Fruit fly (Drosophila melanogaster) whole organism, prepupa: Measurements from ENCODE around the gene Trmt112.
A peak's percentile ranks its signal among the peaks of the same experiment; 100 is the strongest.

Experiments
- Blimp-1 ChIP-seq: fragments of 200-800 bp; sonication (Bioruptor generic); optimal IDR thresholded peaks from 3 replicates; lab custom pipeline; 2017; ENCODE audit warnings: missing biosample characterization, missing genetic modification characterization, mild to moderate bottlenecking, moderate library complexity, missing genetic modification reagents
- CG10631 ChIP-seq: fragments of 200-800 bp; sonication (Bioruptor generic); optimal IDR thresholded peaks from 2 replicates; lab custom pipeline; 2016; ENCODE audit warnings: missing biosample characterization, missing genetic modification characterization
- CG10669 ChIP-seq: fragments of 200-800 bp; sonication (Bioruptor generic); optimal IDR thresholded peaks from 3 replicates; lab custom pipeline; 2018; ENCODE audit warnings: missing biosample characterization, mild to moderate bottlenecking, missing genetic modification characterization, moderate library complexity
- CG11294 ChIP-seq: fragments of 200-800 bp; sonication (Bioruptor generic); IDR thresholded peaks from 2 replicates; pipeline ENCODE4 v1.3.6; 2022; ENCODE audit warnings: missing biosample characterization, missing genetic modification characterization
- CG11762 ChIP-seq: fragments of 200-800 bp; sonication (Bioruptor generic); optimal IDR thresholded peaks from 3 replicates; lab custom pipeline; 2016; ENCODE audit warnings: missing biosample characterization, missing genetic modification characterization; ENCODE audit not compliant: insufficient read depth
- CG11902 ChIP-seq: fragments of 200-800 bp; sonication (Bioruptor generic); optimal IDR thresholded peaks from 3 replicates; lab custom pipeline; 2016; ENCODE audit warnings: missing biosample characterization, missing genetic modification characterization
- CG15336 ChIP-seq: fragments of 200-800 bp; sonication (Bioruptor generic); IDR thresholded peaks from 2 replicates; pipeline ENCODE4 v1.3.6; 2022; ENCODE audit warnings: missing biosample characterization, missing genetic modification characterization
- CG1621 ChIP-seq: fragments of 200-800 bp; sonication (Bioruptor generic); optimal IDR thresholded peaks from 3 replicates; lab custom pipeline; 2018; ENCODE audit warnings: missing biosample characterization, mild to moderate bottlenecking, missing genetic modification characterization
- CG16779 ChIP-seq: fragments of 200-800 bp; sonication (Bioruptor generic); optimal IDR thresholded peaks from 3 replicates; lab custom pipeline; 2017; ENCODE audit warnings: missing biosample characterization, mild to moderate bottlenecking, missing genetic modification characterization
- CG31627 ChIP-seq: fragments of 200-800 bp; sonication (Bioruptor generic); optimal IDR thresholded peaks from 3 replicates; lab custom pipeline; 2016; ENCODE audit warnings: missing biosample characterization, missing genetic modification characterization
- CG32006 ChIP-seq: fragments of 200-800 bp; sonication (Bioruptor generic); optimal IDR thresholded peaks from 3 replicates; lab custom pipeline; 2017; ENCODE audit warnings: missing biosample characterization, mild to moderate bottlenecking, missing genetic modification characterization
- CG3919 ChIP-seq: fragments of 200-800 bp; sonication (Bioruptor generic); optimal IDR thresholded peaks from 3 replicates; lab custom pipeline; 2016; ENCODE audit warnings: missing biosample characterization, missing genetic modification characterization
- CG4318 ChIP-seq: fragments of 200-800 bp; sonication (Bioruptor generic); optimal IDR thresholded peaks from 3 replicates; lab custom pipeline; 2017; ENCODE audit warnings: missing biosample characterization, mild to moderate bottlenecking, missing genetic modification characterization
- CG6163 ChIP-seq: fragments of 200-800 bp; sonication (Bioruptor generic); IDR thresholded peaks from 3 replicates; pipeline ENCODE4 v1.3.6; 2022; ENCODE audit warnings: missing biosample characterization, missing genetic modification characterization
- CG6276 ChIP-seq: fragments of 200-800 bp; sonication (Bioruptor generic); optimal IDR thresholded peaks from 2 replicates; lab custom pipeline; 2017; ENCODE audit warnings: missing biosample characterization, mild to moderate bottlenecking, missing genetic modification characterization
- CG6792 ChIP-seq: fragments of 200-800 bp; sonication (Bioruptor generic); optimal IDR thresholded peaks from 3 replicates; lab custom pipeline; 2016; ENCODE audit warnings: missing biosample characterization, missing genetic modification characterization
- CG6854 ChIP-seq: fragments of 200-800 bp; sonication (Bioruptor generic); optimal IDR thresholded peaks from 2 replicates; lab custom pipeline; 2017; ENCODE audit warnings: missing biosample characterization, mild to moderate bottlenecking, missing genetic modification characterization
- CG7368 ChIP-seq: fragments of 200-800 bp; sonication (Bioruptor generic); optimal IDR thresholded peaks from 3 replicates; lab custom pipeline; 2016; ENCODE audit warnings: missing biosample characterization, missing genetic modification characterization
- CG8119 ChIP-seq: fragments of 200-800 bp; sonication (Bioruptor generic); IDR thresholded peaks from 3 replicates; pipeline ENCODE4 v1.3.6; 2022; ENCODE audit warnings: missing biosample characterization, missing genetic modification characterization
- CG8319 ChIP-seq: fragments of 200-800 bp; sonication (Bioruptor generic); optimal IDR thresholded peaks from 3 replicates; lab custom pipeline; 2016; ENCODE audit warnings: missing biosample characterization, missing genetic modification characterization
- CG8632 ChIP-seq: fragments of 200-800 bp; sonication (Bioruptor generic); optimal IDR thresholded peaks from 3 replicates; lab custom pipeline; 2016; ENCODE audit warnings: missing biosample characterization, missing genetic modification characterization
- CG9139 ChIP-seq: fragments of 200-800 bp; sonication (Bioruptor generic); optimal IDR thresholded peaks from 3 replicates; lab custom pipeline; 2017; ENCODE audit warnings: missing biosample characterization, mild to moderate bottlenecking, missing genetic modification characterization
- Eip75B ChIP-seq: fragments of 200-800 bp; sonication (Bioruptor generic); optimal IDR thresholded peaks from 3 replicates; lab custom pipeline; 2016; ENCODE audit warnings: missing biosample characterization, missing genetic modification characterization
- Eip78C ChIP-seq: fragments of 200-800 bp; sonication (Bioruptor generic); peaks from one replicate; lab custom pipeline; 2016; ENCODE audit warnings: missing biosample characterization, missing genetic modification characterization
- Eip93F ChIP-seq: fragments of 200-800 bp; sonication (Bioruptor generic); optimal IDR thresholded peaks from 2 replicates; lab custom pipeline; 2016; ENCODE audit warnings: missing biosample characterization, mild to moderate bottlenecking, missing genetic modification characterization
- Hr38 ChIP-seq: sonication (Bioruptor generic); optimal IDR thresholded peaks from 2 replicates; lab custom pipeline; 2016; ENCODE audit warnings: missing biosample characterization, missing genetic modification characterization
- Hr39 ChIP-seq: fragments of 200-800 bp; sonication (Bioruptor generic); optimal IDR thresholded peaks from 2 replicates; lab custom pipeline; 2016; ENCODE audit warnings: missing biosample characterization, missing genetic modification characterization
- Met ChIP-seq: fragments of 200-800 bp; sonication (Bioruptor generic); optimal IDR thresholded peaks from 3 replicates; lab custom pipeline; 2016; ENCODE audit warnings: missing biosample characterization, missing genetic modification characterization
- Smox ChIP-seq: fragments of 200-800 bp; sonication (Bioruptor generic); optimal IDR thresholded peaks from 3 replicates; lab custom pipeline; 2016; ENCODE audit warnings: missing biosample characterization, missing genetic modification characterization
- Sox102F ChIP-seq: fragments of 200-800 bp; sonication (Bioruptor generic); optimal IDR thresholded peaks from 2 replicates; lab custom pipeline; 2016; ENCODE audit warnings: missing biosample characterization, mild to moderate bottlenecking, missing genetic modification characterization
- Sox14 ChIP-seq: fragments of 200-800 bp; sonication (Bioruptor generic); optimal IDR thresholded peaks from 3 replicates; lab custom pipeline; 2016; ENCODE audit warnings: missing biosample characterization, missing genetic modification characterization
- Sox15 ChIP-seq: fragments of 200-800 bp; sonication (Bioruptor generic); optimal IDR thresholded peaks from 3 replicates; lab custom pipeline; 2016; ENCODE audit warnings: missing biosample characterization, missing genetic modification characterization
- achi ChIP-seq: fragments of 200-800 bp; sonication (Bioruptor generic); optimal IDR thresholded peaks from 3 replicates; lab custom pipeline; 2016; ENCODE audit warnings: missing biosample characterization, missing genetic modification characterization
- acj6 ChIP-seq: fragments of 200-800 bp; sonication (Bioruptor generic); optimal IDR thresholded peaks from 3 replicates; lab custom pipeline; 2016; ENCODE audit warnings: missing biosample characterization, missing genetic modification characterization
- cyc ChIP-seq: fragments of 200-800 bp; sonication (Bioruptor generic); optimal IDR thresholded peaks from 3 replicates; lab custom pipeline; 2016; ENCODE audit warnings: missing biosample characterization, missing genetic modification characterization
- dac ChIP-seq: fragments of 200-800 bp; sonication (Bioruptor generic); optimal IDR thresholded peaks from 2 replicates; lab custom pipeline; 2017; ENCODE audit warnings: missing biosample characterization, mild to moderate bottlenecking, missing genetic modification characterization
- fd59A ChIP-seq: fragments of 200-800 bp; sonication (Bioruptor generic); optimal IDR thresholded peaks from 2 replicates; lab custom pipeline; 2017; ENCODE audit warnings: missing biosample characterization, mild to moderate bottlenecking, missing genetic modification characterization, missing genetic modification reagents
- fd85E ChIP-seq: fragments of 200-800 bp; sonication (Bioruptor generic); optimal IDR thresholded peaks from 3 replicates; lab custom pipeline; 2016; ENCODE audit warnings: missing biosample characterization, missing genetic modification characterization
- lz ChIP-seq: fragments of 200-800 bp; sonication (Bioruptor generic); optimal IDR thresholded peaks from 3 replicates; lab custom pipeline; 2016; ENCODE audit warnings: missing biosample characterization, missing genetic modification characterization
- pdm3 ChIP-seq: fragments of 200-800 bp; sonication (Bioruptor generic); optimal IDR thresholded peaks from 3 replicates; lab custom pipeline; 2016; ENCODE audit warnings: missing biosample characterization, missing genetic modification characterization
- salr ChIP-seq, 2 experiments: fragments of 200-800 bp; sonication (Bioruptor generic); optimal IDR thresholded peaks; 3 replicates each; lab custom pipeline; 2016 to 2018; ENCODE audit warnings: missing biosample characterization in 2 of 2, missing genetic modification characterization in 2 of 2, mild to moderate bottlenecking in 1 of 2
- spab ChIP-seq: fragments of 200-800 bp; sonication (Bioruptor generic); optimal IDR thresholded peaks from 2 replicates; lab custom pipeline; 2017; ENCODE audit warnings: missing biosample characterization, mild to moderate bottlenecking, missing genetic modification characterization, missing genetic modification reagents
- svp ChIP-seq: fragments of 200-800 bp; sonication (Bioruptor generic); peaks from one replicate; lab custom pipeline; 2016; ENCODE audit warnings: missing biosample characterization, missing genetic modification characterization
- topi ChIP-seq: fragments of 200-800 bp; sonication (Bioruptor generic); optimal IDR thresholded peaks from 3 replicates; lab custom pipeline; 2016; ENCODE audit warnings: missing biosample characterization, missing genetic modification characterization
- vri ChIP-seq: fragments of 200-800 bp; sonication (Bioruptor generic); optimal IDR thresholded peaks from 3 replicates; lab custom pipeline; 2016; ENCODE audit warnings: missing biosample characterization, mild to moderate bottlenecking, missing genetic modification characterization

Trmt112 gene

dm6 chr3L:21254524-21254972 is 37.9 kb upstream of the Trmt112 start:
- no peak for TF ChIP-seq CG3919 (GFP tag; lab: Kevin White, UChicago)
- no peak for TF ChIP-seq dac (GFP tag; lab: Kevin White, UChicago)
- no peak for TF ChIP-seq cyc (GFP tag; lab: Kevin White, UChicago)
- peak; percentile 60 for TF ChIP-seq CG1621 (tag; lab: Kevin White, UChicago)
- TF ChIP-seq pdm3 (GFP tag; lab: Kevin White, UChicago), result no peak
- TF ChIP-seq salr (GFP tag; optimal IDR thresholded peaks at IDR 0.05; lab: Kevin White, UChicago), result no peak
- TF ChIP-seq vri (GFP tag; lab: Kevin White, UChicago), result no peak
- TF ChIP-seq Eip78C, result peak; percentile 57
- TF ChIP-seq lz, result no peak
- TF ChIP-seq Smox (GFP tag; lab: Kevin White, UChicago), result no peak
- no peak for TF ChIP-seq Sox15 (GFP tag; lab: Kevin White, UChicago)
- no peak for TF ChIP-seq Blimp-1
- no peak for TF ChIP-seq CG11762 (GFP tag; lab: Kevin White, UChicago)
- TF ChIP-seq CG9139 (GFP tag; lab: Kevin White, UChicago), result peak; percentile 21
- peak; percentile 43 for TF ChIP-seq svp
- no peak for TF ChIP-seq CG31627
- TF ChIP-seq Eip93F (GFP tag; lab: Kevin White, UChicago), result no peak
- TF ChIP-seq, all 60 proteins: peak for 4

dm6 chr3L:21253761-21254523 is 37.3 kb upstream of the Trmt112 start:
- TF ChIP-seq Sox102F (GFP tag; lab: Kevin White, UChicago) (peak; percentile 99), spab (GFP tag; lab: Kevin White, UChicago) (peak; percentile 99), CG11294 (peak; percentile 63), topi (GFP tag; lab: Kevin White, UChicago) (peak; percentile 100), Hr38 (GFP tag; lab: Kevin White, UChicago) (no peak), acj6 (GFP tag; lab: Kevin White, UChicago) (peak; percentile 99), CG6276 (GFP tag; lab: Kevin White, UChicago) (peak; percentile 71), CG16779 (tag; lab: Kevin White, UChicago) (peak; percentile 90), CG4318 (GFP tag; lab: Kevin White, UChicago) (peak; percentile 65), CG10669 (peak; percentile 99), svp (peak; percentile 100), Blimp-1 (peak; percentile 97), CG11902 (GFP tag; lab: Kevin White, UChicago) (peak; percentile 99), CG6163 (peak; percentile 98), CG1621 (tag; lab: Kevin White, UChicago) (peak; percentile 96), fd59A (GFP tag; lab: Kevin White, UChicago) (peak; percentile 98), Eip93F (GFP tag; lab: Kevin White, UChicago) (peak; percentile 99), CG6792 (peak; percentile 99), lz (peak; percentile 99), Met (peak; percentile 99), CG9139 (GFP tag; lab: Kevin White, UChicago) (peak; percentile 98), CG15336 (GFP tag; lab: Robert Waterston, UW) (peak; percentile 82), salr (GFP tag; optimal IDR thresholded peaks at IDR 0.05; lab: Kevin White, UChicago) (peak; percentile 89 to 97), CG11762 (GFP tag; lab: Kevin White, UChicago) (peak; percentile 97), achi (GFP tag; lab: Kevin White, UChicago) (peak; percentile 98), CG3919 (GFP tag; lab: Kevin White, UChicago) (peak; percentile 99), Eip75B (GFP tag; lab: Kevin White, UChicago) (peak; percentile 99), CG31627 (peak; percentile 99), Smox (GFP tag; lab: Kevin White, UChicago) (peak; percentile 99), CG32006 (peak; percentile 81), Hr39 (GFP tag; lab: Kevin White, UChicago) (peak; percentile 99), CG8632 (GFP tag; lab: Kevin White, UChicago) (peak; percentile 99), Sox14 (GFP tag; lab: Kevin White, UChicago) (peak; percentile 98), CG6854 (GFP tag; lab: Kevin White, UChicago) (peak; percentile 99), CG8119 (peak; percentile 88), CG10631 (GFP tag; lab: Kevin White, UChicago) (peak; percentile 99), pdm3 (GFP tag; lab: Kevin White, UChicago) (peak; percentile 99), CG7368 (peak; percentile 98), CG8319 (GFP tag; lab: Kevin White, UChicago) (peak; percentile 99), Eip78C (peak; percentile 100), dac (GFP tag; lab: Kevin White, UChicago) (peak; percentile 8), fd85E (GFP tag; lab: Kevin White, UChicago) (peak; percentile 97), Sox15 (GFP tag; lab: Kevin White, UChicago) (peak; percentile 98), vri (GFP tag; lab: Kevin White, UChicago) (peak; percentile 99)
